Worm (Caenorhabditis elegans) whole organism, L4 larva: ENCODE measurements around the gene F44B9.5.

Experiments
- F26F4.8 ChIP-seq: fragments of 200-800 bp; sonication (Bioruptor generic); conservative IDR thresholded peaks from 2 replicates; pipeline ENCODE4 v1.3.6; 2022; ENCODE audit warnings: missing genetic modification characterization, missing compliant biosample characterization
- F49E8.2 ChIP-seq: sonication (generic microtip); optimal IDR thresholded peaks from 2 replicates; lab custom pipeline; 2016; ENCODE audit warnings: missing compliant biosample characterization, mild to moderate bottlenecking, missing genetic modification characterization, borderline replicate concordance
- R02D3.7 ChIP-seq: fragments of 150-350 bp; sonication (generic microtip); optimal IDR thresholded peaks from 3 replicates; lab custom pipeline; 2014; ENCODE audit warnings: missing biosample characterization, missing genetic modification characterization
- T20F7.1 ChIP-seq: fragments of 200-800 bp; sonication (Bioruptor generic); optimal IDR thresholded peaks from 2 replicates; lab custom pipeline; 2018; ENCODE audit warnings: mild to moderate bottlenecking, missing genetic modification characterization, missing compliant biosample characterization
- Y105C5A.15 ChIP-seq: fragments of 200-800 bp; sonication (Bioruptor generic); IDR thresholded peaks from 2 replicates; pipeline ENCODE4 v1.3.6; 2022; ENCODE audit warnings: missing genetic modification characterization, missing compliant biosample characterization
- Y48G9A.11 ChIP-seq: fragments of 200-800 bp; sonication (Bioruptor generic); IDR thresholded peaks from 2 replicates; pipeline ENCODE4 v1.3.6; 2022; ENCODE audit warnings: missing genetic modification reagents, missing genetic modification characterization, missing compliant biosample characterization
- Y75B8A.6 ChIP-seq: fragments of 200-800 bp; sonication (Bioruptor generic); IDR thresholded peaks from 2 replicates; pipeline ENCODE4 v1.3.6; 2022; ENCODE audit warnings: missing genetic modification reagents, missing genetic modification characterization, missing compliant biosample characterization
- ZK546.5 ChIP-seq, 2 experiments: sonication (generic microtip); optimal IDR thresholded peaks; 2 replicates each; lab custom pipeline; 2017; ENCODE audit warnings: missing biosample characterization in 2 of 2, missing genetic modification characterization in 2 of 2
- aha-1 ChIP-seq: fragments of 150-350 bp; peaks from one replicate; lab custom pipeline; 2014; ENCODE audit warnings: missing biosample characterization, missing genetic modification characterization
- ceh-44 ChIP-seq: fragments of 200-800 bp; sonication (Bioruptor generic); IDR thresholded peaks from 2 replicates; pipeline ENCODE4 v1.3.6; 2022; ENCODE audit warnings: missing genetic modification reagents, missing genetic modification characterization, missing compliant biosample characterization
- ceh-62 ChIP-seq: sonication (generic microtip); optimal IDR thresholded peaks from 2 replicates; lab custom pipeline; 2017; ENCODE audit warnings: missing biosample characterization, missing genetic modification characterization
- ces-1 ChIP-seq: fragments of 150-350 bp; sonication (generic microtip); optimal IDR thresholded peaks from 4 replicates; lab custom pipeline; 2014; ENCODE audit warnings: missing biosample characterization, missing genetic modification reagents, missing genetic modification characterization
- daf-12 ChIP-seq: fragments of 150-350 bp; optimal IDR thresholded peaks from 2 replicates; lab custom pipeline; 2014; ENCODE audit warnings: missing biosample characterization, missing genetic modification reagents, missing genetic modification characterization
- daf-16 ChIP-seq, 3 experiments: sonication (generic microtip); optimal IDR thresholded peaks; 2 replicates each; lab custom pipeline; 2016 to 2017; ENCODE audit warnings: missing genetic modification characterization in 3 of 3, missing genetic modification reagents in 3 of 3, mild to moderate bottlenecking in 2 of 3, missing compliant biosample characterization in 2 of 3, missing biosample characterization in 1 of 3, moderate library complexity in 1 of 3
- daf-19 ChIP-seq: fragments of 200-800 bp; sonication (Bioruptor generic); conservative IDR thresholded peaks from 2 replicates; pipeline ENCODE4 v1.3.6; 2022; ENCODE audit warnings: missing genetic modification characterization, missing compliant biosample characterization
- daf-8 ChIP-seq: fragments of 200-800 bp; sonication (Bioruptor generic); IDR thresholded peaks from 2 replicates; pipeline ENCODE4 v1.3.6; 2022; ENCODE audit warnings: missing genetic modification characterization, missing compliant biosample characterization
- dmd-9 ChIP-seq: fragments of 200-800 bp; sonication (Bioruptor generic); IDR thresholded peaks from 2 replicates; pipeline ENCODE4 v1.3.6; 2022; ENCODE audit warnings: missing genetic modification reagents, missing genetic modification characterization, missing compliant biosample characterization
- duxl-1 ChIP-seq: sonication (generic microtip); optimal IDR thresholded peaks from 2 replicates; lab custom pipeline; 2016; ENCODE audit warnings: mild to moderate bottlenecking, missing genetic modification characterization, moderate library complexity, missing compliant biosample characterization; ENCODE audit not compliant: poor library complexity
- egl-27 ChIP-seq: sonication (generic microtip); optimal IDR thresholded peaks from 3 replicates; lab custom pipeline; 2017; ENCODE audit warnings: missing biosample characterization, missing genetic modification reagents, missing genetic modification characterization
- fos-1 ChIP-seq: fragments of 150-350 bp; optimal IDR thresholded peaks from 2 replicates; lab custom pipeline; 2014; ENCODE audit warnings: missing biosample characterization, missing genetic modification characterization
- gei-8 ChIP-seq: fragments of 200-800 bp; sonication (Bioruptor generic); optimal IDR thresholded peaks from 2 replicates; lab custom pipeline; 2018; ENCODE audit warnings: mild to moderate bottlenecking, missing genetic modification characterization, missing compliant biosample characterization
- hlh-11 ChIP-seq: fragments of 200-800 bp; sonication (Bioruptor generic); optimal IDR thresholded peaks from 2 replicates; lab custom pipeline; 2018; ENCODE audit warnings: mild to moderate bottlenecking, missing genetic modification characterization, missing compliant biosample characterization
- jun-1 ChIP-seq: fragments of 150-350 bp; optimal IDR thresholded peaks from 2 replicates; lab custom pipeline; 2014; ENCODE audit warnings: missing biosample characterization, missing genetic modification reagents, missing genetic modification characterization
- lim-7 ChIP-seq: fragments of 200-800 bp; sonication (Bioruptor generic); IDR thresholded peaks from 2 replicates; pipeline ENCODE4 v1.3.6; 2022; ENCODE audit warnings: missing genetic modification characterization, missing compliant biosample characterization
- lin-1 ChIP-seq: fragments of 200-800 bp; sonication (Bioruptor generic); IDR thresholded peaks from 2 replicates; pipeline ENCODE4 v1.3.6; 2022; ENCODE audit warnings: missing genetic modification reagents, missing genetic modification characterization, missing compliant biosample characterization
- lin-38 ChIP-seq: fragments of 200-800 bp; sonication (Bioruptor generic); IDR thresholded peaks from 2 replicates; pipeline ENCODE4 v1.3.6; 2022; ENCODE audit warnings: missing genetic modification reagents, missing genetic modification characterization, missing compliant biosample characterization
- lir-3 ChIP-seq: sonication (generic microtip); optimal IDR thresholded peaks from 2 replicates; lab custom pipeline; 2016; ENCODE audit warnings: mild to moderate bottlenecking, missing genetic modification characterization, missing compliant biosample characterization
- lsy-2 ChIP-seq, 2 experiments: fragments of 150-350 bp in 1 of 2; sonication (generic microtip) in 1 of 2; optimal IDR thresholded peaks; 2 replicates each; lab custom pipeline; 2014 to 2017; ENCODE audit warnings: missing biosample characterization in 2 of 2, missing genetic modification characterization in 2 of 2
- mep-1 ChIP-seq: fragments of 150-350 bp; sonication (generic microtip); optimal IDR thresholded peaks from 3 replicates; lab custom pipeline; 2014; ENCODE audit warnings: missing biosample characterization, missing genetic modification characterization
- mxl-3 ChIP-seq: fragments of 200-800 bp; sonication (Bioruptor generic); optimal IDR thresholded peaks from 2 replicates; lab custom pipeline; 2018; ENCODE audit warnings: mild to moderate bottlenecking, missing genetic modification characterization, missing compliant biosample characterization
- nhr-102 ChIP-seq: sonication (generic microtip); optimal IDR thresholded peaks from 2 replicates; lab custom pipeline; 2016; ENCODE audit warnings: mild to moderate bottlenecking, missing genetic modification characterization, moderate library complexity, missing compliant biosample characterization
- nhr-28 ChIP-seq: fragments of 150-350 bp; optimal IDR thresholded peaks from 2 replicates; lab custom pipeline; 2014; ENCODE audit warnings: missing biosample characterization, missing genetic modification characterization
- nhr-42 ChIP-seq: fragments of 200-800 bp; sonication (Bioruptor generic); IDR thresholded peaks from 2 replicates; pipeline ENCODE4 v1.3.6; 2022; ENCODE audit warnings: missing genetic modification characterization, missing compliant biosample characterization
- nhr-76 ChIP-seq: fragments of 150-350 bp; optimal IDR thresholded peaks from 2 replicates; lab custom pipeline; 2014; ENCODE audit warnings: missing biosample characterization, missing genetic modification characterization
- php-3 ChIP-seq: fragments of 200-800 bp; sonication (Bioruptor generic); IDR thresholded peaks from 2 replicates; pipeline ENCODE4 v1.3.6; 2022; ENCODE audit warnings: missing genetic modification reagents, missing genetic modification characterization, missing compliant biosample characterization
- saeg-2 ChIP-seq: fragments of 200-800 bp; sonication (Bioruptor generic); IDR thresholded peaks from 2 replicates; pipeline ENCODE4 v1.3.6; 2022; ENCODE audit warnings: missing genetic modification reagents, missing genetic modification characterization, missing compliant biosample characterization
- snpc-1.2 ChIP-seq: fragments of 200-800 bp; sonication (Bioruptor generic); IDR thresholded peaks from 2 replicates; pipeline ENCODE4 v1.3.6; 2022; ENCODE audit warnings: missing genetic modification reagents, missing genetic modification characterization, missing compliant biosample characterization
- unc-62 ChIP-seq, 3 experiments: fragments of 150-350 bp in 1 of 3; sonication (generic microtip); optimal IDR thresholded peaks in 2 of 3; peaks in 1 of 3; 1 replicate in 1 of 3; 2 replicates in 2 of 3; lab custom pipeline; 2014 to 2017; ENCODE audit warnings: missing biosample characterization in 3 of 3, missing genetic modification characterization in 3 of 3, missing genetic modification reagents in 3 of 3, missing genotype in 1 of 3
- zag-1 ChIP-seq: fragments of 150-350 bp; optimal IDR thresholded peaks from 2 replicates; lab custom pipeline; 2014; ENCODE audit warnings: missing biosample characterization, missing genetic modification characterization
- zfp-3 ChIP-seq: fragments of 200-800 bp; sonication (Bioruptor generic); conservative IDR thresholded peaks from 2 replicates; pipeline ENCODE4 v1.3.6; 2022; ENCODE audit warnings: missing genetic modification reagents, missing genetic modification characterization, missing compliant biosample characterization

The F44B9.5 gene

ce11 chrIII:8047412-8047811, 31.1 kb upstream of the F44B9.5 start, which contains the start of gene K12H4.2:
Gene K12H4.2, plus strand, starts transcription at chrIII:8047712.
- TF ChIP-seq ZK546.5 (tag; optimal IDR thresholded peaks at IDR 0.05; lab: Kevin White, UChicago) (no peak), daf-19 (no peak), duxl-1 (no peak)

- TF ChIP-seq ceh-62 (tag; lab: Kevin White, UChicago) (no peak), lin-38 (0 out of 2 replicates have a peak, but pooled peaks have one; percentile 20), lsy-2 (tag; optimal IDR thresholded peaks at IDR 0.05; lab: Kevin White, UChicago) (no peak), lin-1 (0 out of 2 replicates have a peak, but pooled peaks have one; percentile 8), unc-62 (GFP tag; optimal IDR thresholded peaks at IDR 0.05 in 1 of 2; lab: Kevin White, UChicago) (peak in 1 of 2 experiments; percentile 79), unc-62 (tag; optimal IDR thresholded peaks at IDR 0.05; lab: Kevin White, UChicago) (no peak)
These were observed 29.4 kb upstream of the F44B9.5 start, which contains the start of gene K12H4.3 for ce11 chrIII:8045734-8046133. Gene K12H4.3, plus strand, starts transcription at chrIII:8046034.

- no peak for TF ChIP-seq hlh-11
- TF ChIP-seq daf-16 (GFP tag; optimal IDR thresholded peaks at IDR 0.05; lab: Kevin White, UChicago) = no peak
- peak; percentile 18 for TF ChIP-seq daf-16 (tag; optimal IDR thresholded peaks at IDR 0.05; lab: Kevin White, UChicago)
- TF ChIP-seq aha-1 (tag; lab: Kevin White, UChicago) = peak; percentile 45
These were observed 28.4 kb upstream of the F44B9.5 start, which contains the start of gene spcs-3 for ce11 chrIII:8044717-8045116. Gene spcs-3, plus strand, starts transcription at chrIII:8045017.

ce11 chrIII:8044187-8044586, 27.8 kb upstream of the F44B9.5 start, which contains the start of gene K12H4.5:
Gene K12H4.5, plus strand, starts transcription at chrIII:8044487.
- no peak for TF ChIP-seq ceh-44

ce11 chrIII:8043784-8044183, 27.4 kb upstream of the F44B9.5 start:
- peak; percentile 90 for TF ChIP-seq nhr-102 (tag; lab: Kevin White, UChicago)
- TF ChIP-seq saeg-2 (GFP tag; lab: Robert Waterston, UW) = 0 out of 2 replicates have a peak, but pooled peaks have one; percentile 21
- TF ChIP-seq lim-7 (GFP tag; lab: Robert Waterston, UW) = peak; percentile 97
- peak; percentile 75 for TF ChIP-seq gei-8
- TF ChIP-seq lin-1 = peak; percentile 76; the same call in 1 of the 2 replicates
- peak; percentile 42 for TF ChIP-seq ceh-62 (tag; lab: Kevin White, UChicago)
- peak; percentile 83 for TF ChIP-seq F49E8.2 (tag; lab: Kevin White, UChicago)
- TF ChIP-seq php-3 (GFP tag; lab: Robert Waterston, UW) = peak; percentile 66
- TF ChIP-seq mxl-3 (GFP tag; lab: Kevin White, UChicago) = peak; percentile 98
- TF ChIP-seq R02D3.7 (tag; lab: Kevin White, UChicago) = peak; percentile 47
- TF ChIP-seq Y105C5A.15 (GFP tag; lab: Robert Waterston, UW) = peak; percentile 58; the same call in 1 of the 2 replicates
- peak; percentile 54 for TF ChIP-seq zag-1 (tag; lab: Kevin White, UChicago)
- 0 out of 2 replicates have a peak, but pooled peaks have one; percentile 85 for TF ChIP-seq daf-8 (GFP tag; lab: Robert Waterston, UW)
- no peak for TF ChIP-seq fos-1
- TF ChIP-seq mep-1 (tag; lab: Kevin White, UChicago) = peak; percentile 99
- TF ChIP-seq ces-1 (GFP tag; lab: Kevin White, UChicago) = peak; percentile 88
- no peak for TF ChIP-seq daf-12 (tag; lab: Kevin White, UChicago)
- TF ChIP-seq zfp-3 (GFP tag; lab: Robert Waterston, UW) = no peak; the same call in 1 of the 2 replicates
- TF ChIP-seq duxl-1 = peak; percentile 95
- TF ChIP-seq Y48G9A.11 (GFP tag; lab: Robert Waterston, UW) = peak; percentile 96
- TF ChIP-seq snpc-1.2 (GFP tag; lab: Robert Waterston, UW) = peak; percentile 88
- TF ChIP-seq nhr-42 (GFP tag; lab: Robert Waterston, UW) = peak; percentile 94
- no peak for TF ChIP-seq egl-27
- TF ChIP-seq unc-62 (GFP tag; optimal IDR thresholded peaks at IDR 0.05 in 1 of 2; lab: Kevin White, UChicago) = peak in 1 of 2 experiments; percentile 100
- TF ChIP-seq unc-62 (tag; optimal IDR thresholded peaks at IDR 0.05; lab: Kevin White, UChicago) = peak; percentile 58
- TF ChIP-seq Y75B8A.6 (GFP tag; lab: Robert Waterston, UW) = peak; percentile 98
- TF ChIP-seq nhr-28 (tag; lab: Kevin White, UChicago) = peak; percentile 98
- TF ChIP-seq nhr-76 (tag; lab: Kevin White, UChicago) = peak; percentile 57
- TF ChIP-seq T20F7.1 (GFP tag; lab: Kevin White, UChicago) = peak; percentile 97
- TF ChIP-seq hlh-11 = peak; percentile 97
- peak; percentile 96 to 98 for TF ChIP-seq lsy-2 (tag; optimal IDR thresholded peaks at IDR 0.05; lab: Kevin White, UChicago)
- TF ChIP-seq jun-1 (tag; lab: Kevin White, UChicago) = peak; percentile 92
- peak; percentile 85 for TF ChIP-seq lir-3 (tag; lab: Kevin White, UChicago)
- peak; percentile 64; the same call in 1 of the 2 replicates for TF ChIP-seq F26F4.8 (GFP tag; lab: Robert Waterston, UW)
- TF ChIP-seq dmd-9 (GFP tag; lab: Robert Waterston, UW) = peak; percentile 99
